Worm (Caenorhabditis elegans): ENCODE measurements around the gene srw-82.

DNA sequence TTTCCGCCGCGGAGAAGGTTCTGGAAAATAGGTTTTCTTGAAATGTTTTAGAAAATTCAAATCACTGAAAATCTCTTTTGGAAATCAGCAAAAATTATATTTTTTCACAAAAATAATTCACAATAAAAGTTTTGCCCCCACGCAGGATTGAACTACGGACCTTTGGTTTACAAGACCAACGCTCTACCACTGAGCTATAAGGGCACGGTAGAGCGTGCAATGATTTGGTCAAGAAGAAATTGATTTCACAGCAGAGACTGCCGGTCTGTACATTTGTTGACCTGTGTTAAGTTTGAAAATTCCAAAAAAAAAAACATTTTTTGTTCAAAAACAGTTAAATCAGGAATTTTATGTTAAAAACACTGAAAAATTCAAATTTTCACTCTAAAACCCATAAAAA, 19.2 kb upstream of the srw-82 start:
- TF ChIP-seq rnt-1 (tag; optimal IDR thresholded peaks at IDR 0.05) (no peak), fkh-10 (GFP tag; optimal IDR thresholded peaks at IDR 0.05) (no peak), pros-1 (tag; optimal IDR thresholded peaks at IDR 0.05) (no peak), sdc-2 (tag; optimal IDR thresholded peaks at IDR 0.05) (no peak), pha-4 (tag; optimal IDR thresholded peaks at IDR 0.05) (no peak), elt-2 (tag; optimal IDR thresholded peaks at IDR 0.05) (no peak), ama-1 (optimal IDR thresholded peaks at IDR 0.05) (no peak), ceh-2 (tag; optimal IDR thresholded peaks at IDR 0.05) (no peak), pqm-1 (tag; optimal IDR thresholded peaks at IDR 0.05) (no peak), dmd-4 (tag; optimal IDR thresholded peaks at IDR 0.05; ENCODE audit: borderline replicate concordance) (no peak), nhr-11 (tag; optimal IDR thresholded peaks at IDR 0.05) (no peak), F13H6.1 (tag; optimal IDR thresholded peaks at IDR 0.05) (no peak)
